Worm (Caenorhabditis elegans): ENCODE data around the gene sec-24.2.

DNA sequence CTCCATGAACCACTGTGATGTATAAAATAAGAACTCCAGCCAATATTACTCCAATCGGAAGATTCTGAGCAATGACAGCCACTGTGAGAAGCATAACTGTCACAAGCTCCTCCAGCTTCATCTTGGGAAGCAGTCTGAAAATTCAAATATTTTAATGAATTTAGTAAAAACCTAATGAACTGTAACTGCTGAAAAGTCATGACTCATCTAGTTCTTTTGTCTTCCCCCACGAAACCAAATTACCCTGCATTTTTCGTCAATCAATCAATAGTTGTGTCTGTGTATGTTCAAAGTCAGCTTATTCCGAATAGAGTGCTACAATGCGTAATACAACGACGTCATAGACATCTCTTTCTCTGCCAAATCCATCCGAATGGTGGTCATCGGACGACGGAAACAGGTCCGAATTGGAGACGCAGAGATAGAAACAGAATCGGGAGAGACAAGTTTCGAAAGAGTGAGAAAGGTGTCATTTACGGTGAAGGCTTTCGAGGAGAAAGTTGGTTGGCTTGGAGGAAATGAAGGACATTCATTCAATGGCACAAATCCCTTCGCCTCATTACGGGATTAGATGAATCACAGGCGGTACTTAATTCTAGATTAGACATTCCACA is 36.2 kb upstream of the sec-24.2 start:
- TF ChIP-seq flt-1 (GFP tag; IDR thresholded peaks at IDR 0.05): no peak
- no peak for TF ChIP-seq sea-1 (GFP tag; conservative IDR thresholded peaks at IDR 0.05)
- no peak for TF ChIP-seq scrt-1 (GFP tag; IDR thresholded peaks at IDR 0.05)
- TF ChIP-seq hmg-4 (GFP tag; optimal IDR thresholded peaks at IDR 0.05): no peak
- no peak for TF ChIP-seq B0310.2 (tag; optimal IDR thresholded peaks at IDR 0.05)
- no peak for TF ChIP-seq ceh-13 (GFP tag; optimal IDR thresholded peaks at IDR 0.05)
- TF ChIP-seq ama-1 (optimal IDR thresholded peaks at IDR 0.05): no peak
- no peak for TF ChIP-seq F13C5.2 (tag; optimal IDR thresholded peaks at IDR 0.05)
- TF ChIP-seq tbx-11 (GFP tag; IDR thresholded peaks at IDR 0.05): no peak
- TF ChIP-seq ets-7 (tag; optimal IDR thresholded peaks at IDR 0.05): no peak
- TF ChIP-seq aly-1 (tag; optimal IDR thresholded peaks at IDR 0.05): no peak
- no peak for TF ChIP-seq pes-1 (GFP tag; IDR thresholded peaks at IDR 0.05)
- TF ChIP-seq hnd-1 (tag; optimal IDR thresholded peaks at IDR 0.05): no peak

All from whole organism, early embryonic.